Worm (Caenorhabditis elegans): Measurements from ENCODE around the gene cnb-1.

Gene cnb-1

ce11 chrV:11375150-11375792, at the start of gene cnb-1:
Gene cnb-1 (plus strand): TSS chrV:11375742.
- TF ChIP-seq lin-15B (tag; optimal IDR thresholded peaks at IDR 0.05) (peak; percentile 11), tbx-2 (tag; optimal IDR thresholded peaks at IDR 0.05) (peak; percentile 52), egl-27 (tag; optimal IDR thresholded peaks at IDR 0.05) (no peak), elt-3 (tag; optimal IDR thresholded peaks at IDR 0.05) (no peak), pqm-1 (tag; optimal IDR thresholded peaks at IDR 0.05) (peak; percentile 28), mml-1 (tag; optimal IDR thresholded peaks at IDR 0.05) (no peak), daf-12 (tag; optimal IDR thresholded peaks at IDR 0.05) (no peak), ceh-82 (tag; optimal IDR thresholded peaks at IDR 0.05) (no peak), skn-1 (tag; optimal IDR thresholded peaks at IDR 0.05) (peak; percentile 51), ceh-16 (tag; optimal IDR thresholded peaks at IDR 0.05) (no peak), nhr-12 (tag; optimal IDR thresholded peaks at IDR 0.05) (no peak), ceh-9 (tag; optimal IDR thresholded peaks at IDR 0.05) (no peak), fkh-2 (tag; optimal IDR thresholded peaks at IDR 0.05) (no peak), snpc-4 (tag; optimal IDR thresholded peaks at IDR 0.05) (no peak), elt-2 (tag; optimal IDR thresholded peaks at IDR 0.05) (peak; percentile 45), elt-1 (tag; optimal IDR thresholded peaks at IDR 0.05) (no peak), lin-39 (tag; optimal IDR thresholded peaks at IDR 0.05) (peak; percentile 79), nhr-67 (tag; optimal IDR thresholded peaks at IDR 0.05) (no peak), nhr-23 (tag; optimal IDR thresholded peaks at IDR 0.05) (no peak), mdl-1 (tag; optimal IDR thresholded peaks at IDR 0.05) (no peak), nhr-28 (tag; optimal IDR thresholded peaks at IDR 0.05) (no peak), ztf-4 (tag; optimal IDR thresholded peaks at IDR 0.05) (no peak), fos-1 (tag; optimal IDR thresholded peaks at IDR 0.05) (no peak), nhr-77 (tag; optimal IDR thresholded peaks at IDR 0.05) (no peak), ztf-11 (tag; optimal IDR thresholded peaks at IDR 0.05) (no peak), zag-1 (tag; optimal IDR thresholded peaks at IDR 0.05) (no peak), lsy-12 (tag; optimal IDR thresholded peaks at IDR 0.05) (no peak), egl-5 (tag; optimal IDR thresholded peaks at IDR 0.05) (peak; percentile 8), nhr-237 (tag; optimal IDR thresholded peaks at IDR 0.05) (no peak), pha-4 (tag; optimal IDR thresholded peaks at IDR 0.05) (peak; percentile 49), unc-62 (GFP tag; optimal IDR thresholded peaks at IDR 0.05) (no peak), nhr-76 (tag; optimal IDR thresholded peaks at IDR 0.05) (no peak), ceh-28 (tag; optimal IDR thresholded peaks at IDR 0.05) (peak; percentile 77), hmg-11 (tag; optimal IDR thresholded peaks at IDR 0.05) (peak; percentile 96), sea-2 (GFP tag; optimal IDR thresholded peaks at IDR 0.05) (no peak), aly-2 (tag; optimal IDR thresholded peaks at IDR 0.05) (no peak), fkh-10 (GFP tag; optimal IDR thresholded peaks at IDR 0.05) (peak; percentile 18), nhr-11 (tag; optimal IDR thresholded peaks at IDR 0.05) (no peak), nfya-1 (tag; optimal IDR thresholded peaks at IDR 0.05; ENCODE audit: insufficient read depth) (peak; percentile 77), R02D3.7 (tag; optimal IDR thresholded peaks at IDR 0.05) (no peak), eor-1 (tag; optimal IDR thresholded peaks at IDR 0.05) (no peak), nhr-43 (tag; optimal IDR thresholded peaks at IDR 0.05; ENCODE audit: poor library complexity, severe bottlenecking) (no peak), ZK546.5 (tag; optimal IDR thresholded peaks at IDR 0.05) (no peak), unc-39 (tag; optimal IDR thresholded peaks at IDR 0.05) (no peak), jun-1 (tag; optimal IDR thresholded peaks at IDR 0.05) (peak; percentile 23), ama-1 (optimal IDR thresholded peaks at IDR 0.05) (no peak), nhr-25 (tag; optimal IDR thresholded peaks at IDR 0.05) (no peak)

Data from whole organism, L3 larva.